Fruit fly (Drosophila melanogaster): ENCODE results near the gene CG2129.

DNA sequence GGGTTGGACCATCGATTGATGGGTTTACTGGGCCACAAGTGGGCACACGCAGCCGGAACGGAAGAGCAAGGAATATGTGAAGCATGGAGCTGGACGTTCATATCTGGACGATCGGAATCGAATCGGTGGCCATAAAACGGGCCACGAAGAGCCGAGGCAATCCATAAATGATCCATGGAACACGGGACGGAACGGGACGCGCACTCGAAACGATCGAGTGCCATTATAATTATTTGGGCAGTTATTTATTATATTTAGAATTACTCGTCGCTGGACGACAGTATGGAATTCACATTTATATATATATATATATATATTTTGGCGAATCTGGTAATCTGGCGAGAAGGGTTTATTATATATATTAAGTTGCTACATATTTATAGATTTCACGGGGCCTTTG, 37.7 kb upstream of the CG2129 start:
- TF ChIP-seq CG8478 (optimal IDR thresholded peaks at IDR 0.05) (no peak), CTCF (optimal IDR thresholded peaks at IDR 0.05) (no peak)
